Fruit fly (Drosophila melanogaster): ENCODE measurements around the gene CG13947.

dm6 chr2L:740031-740430, 38.9 kb upstream of the CG13947 start:
- TF ChIP-seq Hr96 (GFP tag; optimal IDR thresholded peaks at IDR 0.05) (no peak), CG7101 (tag; optimal IDR thresholded peaks at IDR 0.05) (no peak), kay (GFP tag; ENCODE audit: borderline replicate concordance) (no peak), Crg-1 (GFP tag; optimal IDR thresholded peaks at IDR 0.05) (no peak), CG1620 (GFP tag; optimal IDR thresholded peaks at IDR 0.05) (no peak), cnc (optimal IDR thresholded peaks at IDR 0.05) (no peak), bab1 (GFP tag; optimal IDR thresholded peaks at IDR 0.05) (no peak), tj (GFP tag; optimal IDR thresholded peaks at IDR 0.05) (no peak), CG33017 (tag; optimal IDR thresholded peaks at IDR 0.05) (no peak)

Data from whole organism, adult.